Worm (Caenorhabditis elegans) whole organism, mixed stage, embryonic: ENCODE results near the gene Y119D3B.21.

ENCODE experiments used
- M03D4.4 ChIP-seq: sonication (generic microtip); optimal IDR thresholded peaks from 2 replicates; lab custom pipeline; 2017; ENCODE audit warnings: mild to moderate bottlenecking, missing genetic modification characterization, missing compliant biosample characterization
- bed-3 ChIP-seq: fragments of 200-800 bp; sonication (Bioruptor generic); optimal IDR thresholded peaks from 3 replicates; lab custom pipeline; 2018; ENCODE audit warnings: mild to moderate bottlenecking, missing genetic modification characterization, moderate library complexity, missing compliant biosample characterization
- blmp-1 ChIP-seq: fragments of 150-350 bp; optimal IDR thresholded peaks from 2 replicates; lab custom pipeline; 2014; ENCODE audit warnings: missing biosample characterization, missing genetic modification characterization
- ceh-39 ChIP-seq: fragments of 150-350 bp; optimal IDR thresholded peaks from 2 replicates; lab custom pipeline; 2014; ENCODE audit warnings: missing biosample characterization, missing genetic modification characterization
- ceh-43 ChIP-seq: fragments of 200-800 bp; sonication (Bioruptor generic); optimal IDR thresholded peaks from 2 replicates; lab custom pipeline; 2018; ENCODE audit warnings: mild to moderate bottlenecking, missing genetic modification characterization, moderate library complexity, missing compliant biosample characterization
- ceh-83 ChIP-seq: fragments of 200-800 bp; sonication (Bioruptor generic); optimal IDR thresholded peaks from 2 replicates; lab custom pipeline; 2018; ENCODE audit warnings: mild to moderate bottlenecking, missing genetic modification characterization, missing compliant biosample characterization
- ces-1 ChIP-seq: fragments of 150-350 bp; optimal IDR thresholded peaks from 2 replicates; lab custom pipeline; 2014; ENCODE audit warnings: missing biosample characterization, missing genetic modification reagents, missing genetic modification characterization
- cnd-1 ChIP-seq: fragments of 200-800 bp; sonication (Bioruptor generic); optimal IDR thresholded peaks from 2 replicates; lab custom pipeline; 2018; ENCODE audit warnings: mild to moderate bottlenecking, missing genetic modification characterization, missing compliant biosample characterization
- drap-1 ChIP-seq: fragments of 200-800 bp; sonication (Bioruptor generic); optimal IDR thresholded peaks from 3 replicates; lab custom pipeline; 2018; ENCODE audit warnings: mild to moderate bottlenecking, missing genetic modification characterization, missing compliant biosample characterization
- elt-1 ChIP-seq: sonication (generic microtip); optimal IDR thresholded peaks from 2 replicates; lab custom pipeline; 2017; ENCODE audit warnings: missing genetic modification characterization, mild to moderate bottlenecking, missing compliant biosample characterization, antibody characterized with exemption, moderate library complexity, borderline replicate concordance; ENCODE audit not compliant: insufficient read depth
- elt-3 ChIP-seq: fragments of 150-350 bp; optimal IDR thresholded peaks from 2 replicates; lab custom pipeline; 2014; ENCODE audit warnings: missing biosample characterization, missing genetic modification characterization
- flh-1 ChIP-seq: fragments of 200-800 bp; sonication (Bioruptor generic); optimal IDR thresholded peaks from 2 replicates; lab custom pipeline; 2018; ENCODE audit warnings: mild to moderate bottlenecking, missing genetic modification characterization, moderate library complexity, missing compliant biosample characterization
- ham-2 ChIP-seq: fragments of 200-800 bp; sonication (Bioruptor generic); optimal IDR thresholded peaks from 2 replicates; lab custom pipeline; 2018; ENCODE audit warnings: mild to moderate bottlenecking, missing genetic modification characterization, missing compliant biosample characterization
- hlh-1 ChIP-seq: fragments of 150-350 bp; optimal IDR thresholded peaks from 2 replicates; lab custom pipeline; 2014; ENCODE audit warnings: missing biosample characterization, missing genetic modification reagents, missing genetic modification characterization
- lin-13 ChIP-seq: fragments of 150-350 bp; optimal IDR thresholded peaks from 2 replicates; lab custom pipeline; 2014; ENCODE audit warnings: missing biosample characterization, missing genetic modification characterization
- lin-32 ChIP-seq: fragments of 200-800 bp; sonication (Bioruptor generic); optimal IDR thresholded peaks from 2 replicates; lab custom pipeline; 2018; ENCODE audit warnings: mild to moderate bottlenecking, missing genetic modification characterization, missing compliant biosample characterization
- mab-5 ChIP-seq: fragments of 150-350 bp; optimal IDR thresholded peaks from 2 replicates; lab custom pipeline; 2014; ENCODE audit warnings: missing biosample characterization, missing genetic modification characterization
- mep-1 ChIP-seq: fragments of 150-350 bp; optimal IDR thresholded peaks from 2 replicates; lab custom pipeline; 2017; ENCODE audit warnings: missing biosample characterization, missing genetic modification reagents, missing genetic modification characterization, inconsistent platforms
- mls-2 ChIP-seq: sonication (generic microtip); optimal IDR thresholded peaks from 2 replicates; lab custom pipeline; 2016; ENCODE audit warnings: mild to moderate bottlenecking, missing genetic modification characterization, moderate library complexity, missing compliant biosample characterization
- nhr-12 ChIP-seq: fragments of 150-350 bp; optimal IDR thresholded peaks from 2 replicates; lab custom pipeline; 2014; ENCODE audit warnings: missing biosample characterization, missing genetic modification characterization
- nhr-2 ChIP-seq: fragments of 150-350 bp; optimal IDR thresholded peaks from 2 replicates; lab custom pipeline; 2014; ENCODE audit warnings: missing biosample characterization, missing genetic modification characterization
- nhr-237 ChIP-seq: fragments of 150-350 bp; optimal IDR thresholded peaks from 2 replicates; lab custom pipeline; 2014; ENCODE audit warnings: missing biosample characterization, missing genetic modification characterization
- nhr-76 ChIP-seq: sonication (generic microtip); optimal IDR thresholded peaks from 2 replicates; lab custom pipeline; 2017; ENCODE audit warnings: missing biosample characterization, missing genetic modification characterization
- pha-4 ChIP-seq: fragments of 150-350 bp; optimal IDR thresholded peaks from 2 replicates; lab custom pipeline; 2018; ENCODE audit warnings: missing biosample characterization, missing genetic modification reagents, missing genetic modification characterization
- sem-2 ChIP-seq: fragments of 200-800 bp; sonication (Bioruptor generic); optimal IDR thresholded peaks from 2 replicates; lab custom pipeline; 2018; ENCODE audit warnings: mild to moderate bottlenecking, missing genetic modification characterization, missing compliant biosample characterization
- snpc-4 ChIP-seq: fragments of 150-350 bp; optimal IDR thresholded peaks from 2 replicates; lab custom pipeline; 2014; ENCODE audit warnings: missing biosample characterization, missing genetic modification characterization
- sptf-1 ChIP-seq: sonication (generic microtip); optimal IDR thresholded peaks from 2 replicates; lab custom pipeline; 2017; ENCODE audit warnings: mild to moderate bottlenecking, missing genetic modification characterization, moderate library complexity, missing compliant biosample characterization
- tbx-8 ChIP-seq: fragments of 200-800 bp; sonication (Bioruptor generic); optimal IDR thresholded peaks from 2 replicates; lab custom pipeline; 2018; ENCODE audit warnings: mild to moderate bottlenecking, missing genetic modification characterization, moderate library complexity, missing compliant biosample characterization
- unc-120 ChIP-seq: sonication (generic microtip); optimal IDR thresholded peaks from 2 replicates; lab custom pipeline; 2017; ENCODE audit warnings: missing genetic modification characterization, missing compliant biosample characterization; ENCODE audit not compliant: poor library complexity, severe bottlenecking
- unc-39 ChIP-seq: fragments of 150-350 bp; optimal IDR thresholded peaks from 2 replicates; lab custom pipeline; 2014; ENCODE audit warnings: missing biosample characterization, missing genetic modification characterization
- unc-62 ChIP-seq: fragments of 150-350 bp; optimal IDR thresholded peaks from 2 replicates; lab custom pipeline; 2014; ENCODE audit warnings: missing biosample characterization, missing genetic modification reagents, missing genetic modification characterization
- zip-8 ChIP-seq: fragments of 150-350 bp; optimal IDR thresholded peaks from 2 replicates; lab custom pipeline; 2014; ENCODE audit warnings: missing biosample characterization, missing genetic modification characterization
- ztf-11 ChIP-seq: fragments of 150-350 bp; optimal IDR thresholded peaks from 2 replicates; lab custom pipeline; 2014; ENCODE audit warnings: missing biosample characterization, missing genetic modification characterization

Y119D3B.21 gene

ce11 chrIII:1216096-1216495 lies 1.3 kb downstream of the Y119D3B.21 start:
- TF ChIP-seq lin-32 (GFP tag; lab: Kevin White, UChicago) (no peak), M03D4.4 (tag; lab: Kevin White, UChicago) (no peak), mab-5 (tag; lab: Kevin White, UChicago) (no peak), ceh-39 (no peak), mls-2 (no peak), nhr-237 (no peak), elt-3 (tag; lab: Kevin White, UChicago) (no peak)
- TF ChIP-seq, all 35 proteins: peak for 0

ce11 chrIII:1218221-1218620 lies 3.4 kb downstream of the Y119D3B.21 start:
- TF ChIP-seq sptf-1 (tag; lab: Kevin White, UChicago) = peak; percentile 73
- peak; percentile 28 for TF ChIP-seq drap-1 (GFP tag; lab: Kevin White, UChicago)
- no peak for TF ChIP-seq pha-4 (tag; lab: Kevin White, UChicago)
- TF ChIP-seq sem-2 (GFP tag; lab: Kevin White, UChicago) = peak; percentile 56
- peak; percentile 59 for TF ChIP-seq ham-2
- no peak for TF ChIP-seq snpc-4 (tag; lab: Kevin White, UChicago)
- peak; percentile 67 for TF ChIP-seq unc-120 (tag; lab: Kevin White, UChicago)
- no peak for TF ChIP-seq ztf-11 (tag; lab: Kevin White, UChicago)
- peak; percentile 67 for TF ChIP-seq ceh-83 (GFP tag; lab: Kevin White, UChicago)
- peak; percentile 55 for TF ChIP-seq ceh-43 (GFP tag; lab: Kevin White, UChicago)
- TF ChIP-seq cnd-1 (tag; lab: Kevin White, UChicago) = peak; percentile 70
- TF ChIP-seq mls-2 = peak; percentile 28
- TF ChIP-seq bed-3 = peak; percentile 18
- peak; percentile 8 for TF ChIP-seq flh-1 (GFP tag; lab: Kevin White, UChicago)
- TF ChIP-seq M03D4.4 (tag; lab: Kevin White, UChicago) = peak; percentile 65
- TF ChIP-seq mep-1 (tag; lab: Kevin White, UChicago) = no peak

- TF ChIP-seq bed-3 (no peak), ces-1 (GFP tag; lab: Kevin White, UChicago) (no peak), zip-8 (tag; lab: Kevin White, UChicago) (no peak), mls-2 (no peak)
These were observed 4.2 kb downstream of the Y119D3B.21 start for ce11 chrIII:1218998-1219397.

- TF ChIP-seq ceh-39 (no peak), sptf-1 (tag; lab: Kevin White, UChicago) (no peak), elt-3 (tag; lab: Kevin White, UChicago) (no peak), mls-2 (no peak), cnd-1 (tag; lab: Kevin White, UChicago) (no peak)
These were observed 5.2 kb downstream of the Y119D3B.21 start for ce11 chrIII:1220012-1220411.

- TF ChIP-seq nhr-76 (tag; lab: Kevin White, UChicago) = no peak
- TF ChIP-seq sptf-1 (tag; lab: Kevin White, UChicago) = no peak
These were observed 7.2 kb downstream of the Y119D3B.21 start for ce11 chrIII:1221995-1222394.

ce11 chrIII:1223319-1224093 lies 8.7 kb downstream of the Y119D3B.21 start:
- no peak for TF ChIP-seq unc-39 (tag; lab: Kevin White, UChicago)
- TF ChIP-seq snpc-4 (tag; lab: Kevin White, UChicago) = no peak
- TF ChIP-seq cnd-1 (tag; lab: Kevin White, UChicago) = no peak
- no peak for TF ChIP-seq ceh-43 (GFP tag; lab: Kevin White, UChicago)
- TF ChIP-seq sptf-1 (tag; lab: Kevin White, UChicago) = no peak
- TF ChIP-seq tbx-8 (GFP tag; lab: Kevin White, UChicago) = no peak
- TF ChIP-seq nhr-12 (tag; lab: Kevin White, UChicago) = no peak
- TF ChIP-seq nhr-237 = peak; percentile 4
- TF ChIP-seq nhr-2 (tag; lab: Kevin White, UChicago) = no peak
- TF ChIP-seq ceh-83 (GFP tag; lab: Kevin White, UChicago) = no peak
- TF ChIP-seq sem-2 (GFP tag; lab: Kevin White, UChicago) = no peak
- TF ChIP-seq elt-1 = no peak
- no peak for TF ChIP-seq flh-1 (GFP tag; lab: Kevin White, UChicago)
- no peak for TF ChIP-seq M03D4.4 (tag; lab: Kevin White, UChicago)
- no peak for TF ChIP-seq ceh-39
- TF ChIP-seq blmp-1 (tag; lab: Kevin White, UChicago) = no peak
- no peak for TF ChIP-seq mls-2
- TF ChIP-seq pha-4 (tag; lab: Kevin White, UChicago) = no peak
- no peak for TF ChIP-seq mep-1 (tag; lab: Kevin White, UChicago)
- TF ChIP-seq lin-13 (tag; lab: Kevin White, UChicago) = peak; percentile 0
- peak; percentile 55 for TF ChIP-seq hlh-1 (tag; lab: Kevin White, UChicago)
- TF ChIP-seq unc-62 = no peak
- peak; percentile 26 for TF ChIP-seq unc-120 (tag; lab: Kevin White, UChicago)
- TF ChIP-seq zip-8 (tag; lab: Kevin White, UChicago) = no peak
- TF ChIP-seq, all 35 proteins: peak for 4
